Fruit fly (Drosophila melanogaster): Measurements from ENCODE around the gene CG10514.

CG10514 gene

DNA sequence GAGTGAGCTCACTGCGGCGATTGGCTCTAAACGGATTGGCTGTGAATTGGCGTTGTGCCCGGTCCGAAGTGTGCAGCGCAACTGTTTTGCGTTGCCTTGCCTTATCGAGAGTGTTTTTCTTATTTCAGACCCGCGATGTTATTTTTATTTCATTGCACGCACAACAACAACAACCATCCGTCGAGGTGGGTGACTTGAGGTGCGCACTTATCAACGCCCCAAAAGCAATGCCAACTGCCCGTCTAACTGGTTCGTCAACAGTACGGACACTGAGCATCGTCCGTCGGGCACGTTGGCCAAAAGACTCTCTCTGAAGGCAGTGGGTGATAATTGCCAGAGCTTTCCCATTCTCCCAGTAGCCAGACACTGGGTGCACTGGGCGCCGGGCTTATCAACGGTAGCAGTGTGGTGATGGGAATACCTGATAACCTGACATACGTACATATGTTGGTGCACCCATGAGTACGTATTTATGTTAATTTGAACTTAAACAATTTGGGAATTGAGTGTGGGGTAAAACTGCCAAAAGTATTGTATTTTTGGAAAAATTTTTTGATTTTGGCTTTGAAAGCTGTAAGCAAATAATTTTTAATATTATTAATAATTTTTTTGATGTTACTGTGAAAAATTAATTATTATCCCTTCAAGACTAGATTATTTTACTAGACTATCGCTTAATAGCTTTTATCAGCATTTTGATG is 15.8 kb upstream of the CG10514 start, which contains the start of gene CG31102:
TSS of gene CG31102 (minus strand) at position 275 of the 701 bp plus-strand sequence.
- TF ChIP-seq EcR (GFP tag; optimal IDR thresholded peaks at IDR 0.05) (peak; percentile 63), CG32121 (GFP tag; IDR thresholded peaks at IDR 0.05) (peak; percentile 43; the same call in 1 of the 2 replicates), CG10348 (GFP tag; IDR thresholded peaks at IDR 0.05) (no peak)

DNA sequence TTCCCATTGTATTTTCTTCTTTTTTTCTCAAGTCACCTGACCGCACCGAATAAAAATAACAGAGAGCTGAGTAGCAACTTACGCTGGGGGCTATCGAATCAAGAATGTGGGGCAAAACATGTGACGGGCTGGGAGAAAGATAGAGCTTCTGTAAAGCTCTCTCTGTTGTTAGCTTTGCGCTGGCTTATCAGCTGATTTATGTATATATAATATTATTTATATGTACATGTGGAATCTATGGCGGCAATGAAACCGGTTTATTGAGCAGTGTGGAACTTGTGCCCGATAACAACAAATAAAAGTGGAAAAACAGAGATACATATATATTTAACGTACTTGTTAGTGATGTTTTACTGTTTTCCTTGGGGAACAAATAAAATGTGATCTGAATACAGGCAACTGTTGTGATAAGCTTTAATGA is 13.2 kb upstream of the CG10514 start, which contains the start of gene CG31098:
TSS of gene CG31098 (minus strand) at position 114 of the 421 bp plus-strand sequence.
- TF ChIP-seq fd96Ca (GFP tag; IDR thresholded peaks at IDR 0.05) = no peak
- TF ChIP-seq Pif1A (GFP tag; optimal IDR thresholded peaks at IDR 0.05) = peak; percentile 10
- peak; percentile 37 for TF ChIP-seq Pif1B (GFP tag; optimal IDR thresholded peaks at IDR 0.05)

DNA sequence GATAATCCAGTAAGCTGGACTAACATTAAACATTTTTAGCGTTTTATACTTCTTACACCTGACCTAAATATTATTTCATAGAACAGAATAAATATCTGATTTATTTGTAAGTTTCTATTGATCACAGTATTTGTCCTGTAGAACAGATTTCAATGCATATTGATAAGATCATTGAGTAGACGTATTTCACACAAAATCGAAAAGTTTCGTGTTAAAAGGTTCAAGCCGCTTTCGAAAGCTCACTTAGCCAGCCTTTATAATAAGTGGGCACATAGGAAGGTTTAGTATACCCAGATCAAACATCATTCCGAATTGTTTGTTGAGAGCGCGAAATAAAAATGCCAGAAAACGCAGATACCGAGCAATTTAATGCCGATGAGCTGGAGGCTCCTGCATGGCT is 9.9 kb upstream of the CG10514 start, which contains the start of gene CG11893:
TSS of gene CG11893 (plus strand) at position 301 of the 400 bp plus-strand sequence.
- no peak for TF ChIP-seq CG34367 (tag; optimal IDR thresholded peaks at IDR 0.05)
- no peak for TF ChIP-seq CG4496 (GFP tag; IDR thresholded peaks at IDR 0.05)
- no peak for TF ChIP-seq gl (tag; optimal IDR thresholded peaks at IDR 0.05)
- no peak for TF ChIP-seq rn (GFP tag; IDR thresholded peaks at IDR 0.05)
- no peak for TF ChIP-seq Pif1B (GFP tag; optimal IDR thresholded peaks at IDR 0.05)
- no peak for TF ChIP-seq CG32121 (GFP tag; IDR thresholded peaks at IDR 0.05)
- no peak for TF ChIP-seq CG8159 (tag; optimal IDR thresholded peaks at IDR 0.05)
- no peak for TF ChIP-seq CG12605 (GFP tag; IDR thresholded peaks at IDR 0.05)
- TF ChIP-seq CG17806 (tag; optimal IDR thresholded peaks at IDR 0.05) = no peak
- TF ChIP-seq CG15710 (tag; optimal IDR thresholded peaks at IDR 0.05) = no peak
- TF ChIP-seq CG13204 (GFP tag; optimal IDR thresholded peaks at IDR 0.05) = no peak
- TF ChIP-seq CG14655 (GFP tag; optimal IDR thresholded peaks at IDR 0.05) = no peak
- TF ChIP-seq Snoo (tag; optimal IDR thresholded peaks at IDR 0.05) = no peak
- TF ChIP-seq CG10348 (GFP tag; IDR thresholded peaks at IDR 0.05) = no peak
- no peak for TF ChIP-seq Ets98B (GFP tag; IDR thresholded peaks at IDR 0.05)
- no peak for TF ChIP-seq CG8301 (tag; optimal IDR thresholded peaks at IDR 0.05)
- TF ChIP-seq CG9948 (tag; optimal IDR thresholded peaks at IDR 0.05) = no peak

DNA sequence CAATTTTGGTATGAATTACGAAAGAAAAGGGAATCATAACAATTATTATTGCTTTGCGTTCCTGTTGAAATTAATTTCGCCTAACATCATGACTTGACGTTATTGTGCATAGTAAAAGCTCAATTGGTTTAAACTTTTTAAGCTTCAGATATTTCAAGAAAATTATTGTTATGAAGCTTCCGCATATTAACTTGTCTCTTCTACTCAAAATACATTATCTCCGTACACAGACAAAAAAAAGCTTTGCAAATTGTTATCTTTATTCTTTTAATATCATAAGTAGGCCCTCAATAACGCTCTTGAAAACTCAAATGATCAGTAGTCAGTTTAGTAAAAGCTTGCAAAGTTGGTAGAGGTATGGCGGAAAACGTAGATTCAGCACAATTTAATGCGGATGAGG is 7.5 kb upstream of the CG10514 start, which contains the start of gene CG13658:
TSS of gene CG13658 (plus strand) at position 347 of the 400 bp plus-strand sequence.
- TF ChIP-seq CG10348 (GFP tag; IDR thresholded peaks at IDR 0.05) (no peak), CG34367 (tag; optimal IDR thresholded peaks at IDR 0.05) (no peak), CG12605 (GFP tag; IDR thresholded peaks at IDR 0.05) (no peak), CG15710 (tag; optimal IDR thresholded peaks at IDR 0.05) (no peak), fd96Ca (GFP tag; IDR thresholded peaks at IDR 0.05) (no peak), CG4496 (GFP tag; IDR thresholded peaks at IDR 0.05) (no peak), CG14655 (GFP tag; optimal IDR thresholded peaks at IDR 0.05) (no peak), Pif1A (GFP tag; optimal IDR thresholded peaks at IDR 0.05) (no peak), CG17806 (tag; optimal IDR thresholded peaks at IDR 0.05) (no peak), rn (GFP tag; IDR thresholded peaks at IDR 0.05) (no peak), CG8159 (tag; optimal IDR thresholded peaks at IDR 0.05) (no peak), Ets98B (GFP tag; IDR thresholded peaks at IDR 0.05) (no peak), gl (tag; optimal IDR thresholded peaks at IDR 0.05) (no peak), D1 (tag; optimal IDR thresholded peaks at IDR 0.05) (no peak), EcR (GFP tag; optimal IDR thresholded peaks at IDR 0.05) (no peak), CG32121 (GFP tag; IDR thresholded peaks at IDR 0.05) (no peak), CG9948 (tag; optimal IDR thresholded peaks at IDR 0.05) (no peak), Snoo (tag; optimal IDR thresholded peaks at IDR 0.05) (no peak)

DNA sequence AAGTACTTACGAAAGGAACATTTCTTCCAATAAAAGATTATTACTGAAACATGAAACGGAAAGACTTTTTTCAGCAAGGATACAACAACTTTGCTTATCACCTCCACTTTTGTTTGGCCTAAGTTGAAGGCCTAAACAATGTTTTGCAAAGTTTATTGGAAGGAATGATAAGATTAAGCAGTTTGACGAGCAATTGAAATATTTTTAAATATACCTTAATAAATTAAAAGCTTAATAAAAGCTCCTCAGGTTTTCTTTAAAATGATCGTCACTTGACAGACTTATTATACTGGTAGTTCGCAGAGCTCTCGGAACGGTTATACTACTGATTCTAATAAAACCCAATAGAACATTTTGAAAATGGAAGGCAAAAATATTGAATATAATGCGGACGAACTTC is 5.5 kb upstream of the CG10514 start, which contains the start of gene CG31104:
TSS of gene CG31104 (plus strand) at position 301 of the 400 bp plus-strand sequence.
- no peak for TF ChIP-seq CG8301 (tag; optimal IDR thresholded peaks at IDR 0.05)
- no peak for TF ChIP-seq D1 (tag; optimal IDR thresholded peaks at IDR 0.05)
- no peak for TF ChIP-seq Snoo (tag; optimal IDR thresholded peaks at IDR 0.05)
- TF ChIP-seq EcR (GFP tag; optimal IDR thresholded peaks at IDR 0.05) = no peak
- no peak for TF ChIP-seq CG17806 (tag; optimal IDR thresholded peaks at IDR 0.05)
- TF ChIP-seq Ets98B (GFP tag; IDR thresholded peaks at IDR 0.05) = no peak
- TF ChIP-seq CG14655 (GFP tag; optimal IDR thresholded peaks at IDR 0.05) = no peak
- no peak for TF ChIP-seq CG13204 (GFP tag; optimal IDR thresholded peaks at IDR 0.05)
- no peak for TF ChIP-seq gl (tag; optimal IDR thresholded peaks at IDR 0.05)
- no peak for TF ChIP-seq CG9948 (tag; optimal IDR thresholded peaks at IDR 0.05)
- TF ChIP-seq CG10348 (GFP tag; IDR thresholded peaks at IDR 0.05) = no peak
- TF ChIP-seq CG15710 (tag; optimal IDR thresholded peaks at IDR 0.05) = no peak
- TF ChIP-seq CG8159 (tag; optimal IDR thresholded peaks at IDR 0.05) = no peak
- TF ChIP-seq Pif1B (GFP tag; optimal IDR thresholded peaks at IDR 0.05) = no peak
- TF ChIP-seq CG4496 (GFP tag; IDR thresholded peaks at IDR 0.05) = no peak
- TF ChIP-seq CG12605 (GFP tag; IDR thresholded peaks at IDR 0.05) = no peak
- no peak for TF ChIP-seq CG34367 (tag; optimal IDR thresholded peaks at IDR 0.05)
- no peak for TF ChIP-seq CG32121 (GFP tag; IDR thresholded peaks at IDR 0.05)
- TF ChIP-seq fd96Ca (GFP tag; IDR thresholded peaks at IDR 0.05) = no peak

DNA sequence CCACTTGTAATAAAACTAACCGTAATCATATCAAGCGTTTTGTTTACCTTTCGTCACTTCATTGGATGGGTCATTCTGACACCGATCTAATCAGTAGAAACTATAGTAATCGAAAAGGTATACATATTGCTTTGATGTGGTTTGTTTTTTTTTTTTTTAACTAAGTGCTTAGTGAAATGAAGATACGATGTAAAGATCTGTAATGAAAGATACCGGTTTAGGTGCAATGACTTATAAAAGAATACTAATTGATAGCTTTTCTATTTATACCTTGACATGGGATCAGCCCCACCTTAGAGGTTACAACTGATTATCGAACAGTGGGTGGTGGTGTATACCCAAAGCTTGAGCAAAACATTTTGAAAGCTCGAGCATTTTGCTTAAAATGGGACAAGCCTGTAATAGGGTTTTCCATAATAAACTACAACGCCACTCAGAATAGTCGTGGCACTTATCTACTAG is 3.6 kb upstream of the CG10514 start, which contains the start of gene CG31300:
TSS of gene CG31300 (plus strand) at position 412 of the 462 bp plus-strand sequence.
- TF ChIP-seq CG4496 (GFP tag; IDR thresholded peaks at IDR 0.05) (no peak), CG15710 (tag; optimal IDR thresholded peaks at IDR 0.05) (no peak), rn (GFP tag; IDR thresholded peaks at IDR 0.05) (no peak), Pif1B (GFP tag; optimal IDR thresholded peaks at IDR 0.05) (no peak), EcR (GFP tag; optimal IDR thresholded peaks at IDR 0.05) (no peak), Pif1A (GFP tag; optimal IDR thresholded peaks at IDR 0.05) (no peak), CG12605 (GFP tag; IDR thresholded peaks at IDR 0.05) (no peak), CG13204 (GFP tag; optimal IDR thresholded peaks at IDR 0.05) (no peak), gl (tag; optimal IDR thresholded peaks at IDR 0.05) (no peak), CG8301 (tag; optimal IDR thresholded peaks at IDR 0.05) (no peak), Snoo (tag; optimal IDR thresholded peaks at IDR 0.05) (no peak)
